Fruit fly (Drosophila melanogaster): ENCODE data around the gene Es2.
A peak's percentile ranks its signal among the peaks of the same experiment; 100 is the strongest.

DNA sequence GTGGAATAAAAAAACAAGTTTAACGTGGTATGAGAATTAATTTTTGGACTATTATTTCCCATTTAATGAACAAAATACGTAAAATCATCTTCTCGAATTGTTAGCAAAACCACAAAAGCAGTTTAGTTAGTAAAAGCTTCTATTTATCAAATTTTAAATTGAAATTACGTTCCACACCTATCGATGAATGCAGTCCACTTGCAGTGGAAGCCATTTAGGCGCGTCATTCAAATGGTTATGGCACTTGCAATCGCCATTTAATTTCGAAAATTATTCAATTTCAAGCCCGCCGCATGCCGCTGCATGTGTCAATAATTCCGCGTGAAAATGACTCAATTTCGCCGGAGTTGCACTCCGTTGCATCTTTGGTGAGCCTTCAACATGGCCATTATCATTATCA is 18.4 kb upstream of the Es2 start:
- no peak for TF ChIP-seq CG12768 (GFP tag; optimal IDR thresholded peaks at IDR 0.05)
- no peak for TF ChIP-seq Hr96 (GFP tag; optimal IDR thresholded peaks at IDR 0.05)
- no peak for TF ChIP-seq Mnt (GFP tag; optimal IDR thresholded peaks at IDR 0.05)
- peak; percentile 30 for TF ChIP-seq kay (GFP tag; ENCODE audit: borderline replicate concordance)
- no peak for TF ChIP-seq toe (GFP tag; optimal IDR thresholded peaks at IDR 0.05)
